Worm (Caenorhabditis elegans) whole organism, early embryonic: Measurements from ENCODE around the gene C25E10.7.

Source experiments
- ama-1 ChIP-seq: fragments of 150-350 bp; optimal IDR thresholded peaks from 2 replicates; lab custom pipeline; 2014
- flt-1 ChIP-seq: fragments of 200-800 bp; sonication (Bioruptor generic); IDR thresholded peaks from 2 replicates; pipeline ENCODE4 v1.3.6; 2022; ENCODE audit warnings: missing genetic modification characterization, missing compliant biosample characterization

DNA sequence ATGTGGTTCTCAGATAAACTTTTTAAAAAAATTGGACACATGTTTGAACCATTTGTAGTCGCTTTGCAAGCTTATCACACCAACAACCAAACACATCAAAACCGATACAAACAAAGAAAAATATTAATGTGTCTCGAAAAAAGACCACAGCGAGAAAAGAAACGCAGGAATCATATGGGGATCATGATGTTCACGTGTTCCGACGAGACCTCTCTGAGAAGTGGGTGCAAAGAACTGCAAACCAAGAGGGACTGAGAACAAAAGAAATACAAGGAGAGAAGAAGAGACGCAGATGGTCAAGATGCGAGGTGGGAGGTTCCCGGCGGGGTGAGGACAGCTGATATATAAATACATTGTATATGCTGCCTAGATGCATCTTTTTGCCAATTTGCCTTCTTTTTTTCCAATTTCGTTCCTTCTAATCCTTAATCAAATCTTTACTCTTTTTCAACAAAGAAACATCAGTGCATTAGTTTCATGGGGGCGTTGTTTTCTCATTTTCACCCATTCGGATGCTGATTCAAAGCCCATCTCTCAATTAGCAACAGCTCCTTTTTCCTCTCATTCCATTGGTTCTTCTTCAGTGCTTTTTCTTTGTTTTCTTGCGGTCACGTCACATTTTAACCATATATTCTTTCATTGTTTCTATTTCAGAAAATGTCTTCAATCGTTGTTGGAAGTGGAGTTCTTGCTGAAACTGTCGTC, 44.8 kb upstream of the C25E10.7 start, which contains the start of gene F21C10.10:
- no peak for TF ChIP-seq flt-1
- TF ChIP-seq ama-1 (lab: Kevin White, UChicago): no peak
